Worm (Caenorhabditis elegans) whole organism, young adult: ENCODE measurements around the gene C46G7.1.

Source experiments
- B0019.2 ChIP-seq: fragments of 200-800 bp; sonication (Bioruptor generic); conservative IDR thresholded peaks from 2 replicates; pipeline ENCODE4 v1.3.6; 2022; ENCODE audit warnings: missing genetic modification reagents, missing genetic modification characterization, missing compliant biosample characterization
- mes-4 ChIP-seq: sonication (generic microtip); optimal IDR thresholded peaks from 2 replicates; lab custom pipeline; 2016; ENCODE audit warnings: missing genotype, missing genetic modification characterization, missing compliant biosample characterization
- nfya-1 ChIP-seq: sonication (generic microtip); optimal IDR thresholded peaks from 2 replicates; lab custom pipeline; 2017; ENCODE audit warnings: antibody characterized with exemption, missing compliant biosample characterization, missing genetic modification characterization, borderline replicate concordance; ENCODE audit not compliant: insufficient read depth
- snpc-4 ChIP-seq, 5 experiments: fragments of 150-350 bp in 1 of 5; sonication (generic microtip) in 4 of 5; optimal IDR thresholded peaks; 2 replicates each; lab custom pipeline; 2014 to 2018; ENCODE audit warnings: missing genetic modification characterization in 5 of 5, missing biosample characterization in 3 of 5, antibody characterized with exemption in 2 of 5, mild to moderate bottlenecking in 2 of 5, missing compliant biosample characterization in 2 of 5, missing genotype in 2 of 5, moderate library complexity in 2 of 5, missing genetic modification reagents in 1 of 5
- tlf-1 ChIP-seq: fragments of 200-800 bp; sonication (Bioruptor generic); optimal IDR thresholded peaks from 2 replicates; lab custom pipeline; 2018; ENCODE audit warnings: mild to moderate bottlenecking, missing genetic modification characterization, missing compliant biosample characterization

ce11 chrIV:5979818-5980217 lies 38.0 kb upstream of the C46G7.1 start:
- no peak for TF ChIP-seq B0019.2 (GFP tag; lab: Robert Waterston, UW)
- TF ChIP-seq snpc-4 (GFP tag; optimal IDR thresholded peaks at IDR 0.05; lab: Kevin White, UChicago): no peak
- TF ChIP-seq snpc-4 (tag; optimal IDR thresholded peaks at IDR 0.05; lab: Kevin White, UChicago): no peak
- no peak for TF ChIP-seq mes-4 (tag; lab: Kevin White, UChicago)
- no peak for TF ChIP-seq nfya-1
- TF ChIP-seq tlf-1 (GFP tag; lab: Kevin White, UChicago): no peak
